Fruit fly (Drosophila melanogaster) whole organism, embryonic: ENCODE results near the gene Cep135.
A peak's percentile ranks its signal among the peaks of the same experiment; 100 is the strongest.

Source experiments
- Ada2b ChIP-seq: fragments of 200-800 bp; sonication (Bioruptor generic); IDR thresholded peaks from 2 replicates; pipeline ENCODE4 v1.3.6; 2022; ENCODE audit warnings: missing biosample characterization, missing genetic modification characterization
- Atf3 ChIP-seq: fragments of 200-800 bp; sonication (Bioruptor generic); optimal IDR thresholded peaks from 3 replicates; lab custom pipeline; 2016; ENCODE audit warnings: missing biosample characterization, missing genetic modification characterization
- Atf6 ChIP-seq: fragments of 200-800 bp; sonication (Bioruptor generic); IDR thresholded peaks from 2 replicates; pipeline ENCODE4 v1.3.6; 2022; ENCODE audit warnings: missing biosample characterization, missing genetic modification characterization
- B-H1 ChIP-seq: fragments of 200-800 bp; sonication (Bioruptor generic); IDR thresholded peaks from 3 replicates; pipeline ENCODE4 v1.3.6; 2022; ENCODE audit warnings: missing biosample characterization, missing genetic modification characterization
- BtbVII ChIP-seq: fragments of 200-800 bp; sonication (Bioruptor generic); optimal IDR thresholded peaks from 3 replicates; lab custom pipeline; 2017; ENCODE audit warnings: missing biosample characterization, mild to moderate bottlenecking, missing genetic modification characterization
- CG12071 ChIP-seq: fragments of 200-800 bp; sonication (Bioruptor generic); optimal IDR thresholded peaks from 3 replicates; lab custom pipeline; 2018; ENCODE audit warnings: missing biosample characterization, mild to moderate bottlenecking, missing genetic modification characterization
- CG13424 ChIP-seq: fragments of 200-800 bp; sonication (Bioruptor generic); optimal IDR thresholded peaks from 2 replicates; lab custom pipeline; 2019; ENCODE audit warnings: missing biosample characterization, mild to moderate bottlenecking, missing genetic modification characterization, moderate library complexity
- CG17186 ChIP-seq: fragments of 200-800 bp; sonication (Bioruptor generic); optimal IDR thresholded peaks from 3 replicates; lab custom pipeline; 2017; ENCODE audit warnings: missing biosample characterization, missing genetic modification reagents, missing genetic modification characterization
- CG1792 ChIP-seq: fragments of 200-800 bp; sonication (Bioruptor generic); optimal IDR thresholded peaks from 2 replicates; lab custom pipeline; 2016; ENCODE audit warnings: missing biosample characterization, missing genetic modification characterization
- CG18011 ChIP-seq: fragments of 200-800 bp; sonication (Bioruptor generic); optimal IDR thresholded peaks from 2 replicates; lab custom pipeline; 2017; ENCODE audit warnings: missing biosample characterization, missing genetic modification characterization, mild to moderate bottlenecking, moderate library complexity, missing genotype
- CG18764 ChIP-seq: fragments of 200-800 bp; sonication (Bioruptor generic); optimal IDR thresholded peaks from 3 replicates; lab custom pipeline; 2016; ENCODE audit warnings: missing biosample characterization, missing genetic modification characterization
- CG2120 ChIP-seq: fragments of 200-800 bp; sonication (Bioruptor generic); optimal IDR thresholded peaks from 3 replicates; lab custom pipeline; 2016; ENCODE audit warnings: missing biosample characterization, missing genetic modification characterization
- CG2202 ChIP-seq: fragments of 200-800 bp; sonication (Bioruptor generic); optimal IDR thresholded peaks from 2 replicates; lab custom pipeline; 2018; ENCODE audit warnings: missing biosample characterization, mild to moderate bottlenecking, missing genetic modification characterization
- CG42726 ChIP-seq: fragments of 200-800 bp; sonication (Bioruptor generic); IDR thresholded peaks from 2 replicates; pipeline ENCODE4 v1.3.6; 2022; ENCODE audit warnings: missing biosample characterization, missing genetic modification characterization; ENCODE audit not compliant: partially characterized antibody
- CG43689 ChIP-seq: fragments of 200-800 bp; sonication (Bioruptor generic); IDR thresholded peaks from 2 replicates; pipeline ENCODE4 v1.3.6; 2022; ENCODE audit warnings: missing biosample characterization, missing genetic modification characterization
- CG4707 ChIP-seq: fragments of 200-800 bp; sonication (Bioruptor generic); optimal IDR thresholded peaks from 2 replicates; lab custom pipeline; 2018; ENCODE audit warnings: missing biosample characterization, mild to moderate bottlenecking, missing genetic modification characterization, moderate library complexity
- CG4854 ChIP-seq: fragments of 200-800 bp; sonication (Bioruptor generic); optimal IDR thresholded peaks from 2 replicates; lab custom pipeline; 2016; ENCODE audit warnings: missing biosample characterization, missing genetic modification characterization, inconsistent platforms
- CG7357 ChIP-seq: fragments of 200-800 bp; sonication (Bioruptor generic); IDR thresholded peaks from 3 replicates; pipeline ENCODE4 v1.3.6; 2022; ENCODE audit warnings: missing biosample characterization, missing genetic modification characterization
- CG7745 ChIP-seq: fragments of 200-800 bp; sonication (Bioruptor generic); optimal IDR thresholded peaks from 2 replicates; lab custom pipeline; 2018; ENCODE audit warnings: missing biosample characterization, mild to moderate bottlenecking, missing genetic modification characterization, moderate library complexity
- CG8478 ChIP-seq: fragments of >200 bp; optimal IDR thresholded peaks from 2 replicates; lab custom pipeline; 2018
- CG9727 ChIP-seq: fragments of 200-800 bp; sonication (Bioruptor generic); optimal IDR thresholded peaks from 3 replicates; lab custom pipeline; 2017; ENCODE audit warnings: missing biosample characterization, mild to moderate bottlenecking, missing genetic modification characterization
- Drgx ChIP-seq: fragments of 200-800 bp; sonication (Bioruptor generic); IDR thresholded peaks from 2 replicates; pipeline ENCODE4 v1.3.6; 2022; ENCODE audit warnings: missing biosample characterization, missing genetic modification characterization
- E2f1 ChIP-seq: fragments of 200-800 bp; sonication (Bioruptor generic); IDR thresholded peaks from 2 replicates; pipeline ENCODE4 v1.3.6; 2022; ENCODE audit warnings: missing biosample characterization, missing genetic modification characterization
- Fer1 ChIP-seq: fragments of 200-800 bp; sonication (Bioruptor generic); optimal IDR thresholded peaks from 2 replicates; lab custom pipeline; 2017; ENCODE audit warnings: missing biosample characterization, mild to moderate bottlenecking, missing genetic modification characterization
- H15 ChIP-seq: fragments of 200-800 bp; sonication (Bioruptor generic); IDR thresholded peaks from 3 replicates; pipeline ENCODE4 v1.3.6; 2022; ENCODE audit warnings: missing biosample characterization, missing genetic modification characterization
- HLH3B ChIP-seq: fragments of 200-800 bp; sonication (Bioruptor generic); IDR thresholded peaks from 2 replicates; pipeline ENCODE4 v1.3.6; 2022; ENCODE audit warnings: missing biosample characterization, missing genetic modification characterization
- HLH54F ChIP-seq: fragments of 200-800 bp; sonication (Bioruptor generic); optimal IDR thresholded peaks from 3 replicates; lab custom pipeline; 2016; ENCODE audit warnings: missing biosample characterization, missing genetic modification characterization
- Hr78 ChIP-seq, 2 experiments: fragments of 200-800 bp in 1 of 2; fragments of >200 bp in 1 of 2; sonication (Bioruptor generic) in 1 of 2; optimal IDR thresholded peaks; 2 replicates each; lab custom pipeline; 2017 to 2019; ENCODE audit warnings: missing biosample characterization in 2 of 2, missing genetic modification characterization in 2 of 2, mild to moderate bottlenecking in 1 of 2, moderate library complexity in 1 of 2
- NK7.1 ChIP-seq: fragments of 200-800 bp; sonication (Bioruptor generic); optimal IDR thresholded peaks from 3 replicates; lab custom pipeline; 2016; ENCODE audit warnings: missing biosample characterization, missing genetic modification characterization
- Oli ChIP-seq: fragments of 200-800 bp; sonication (Bioruptor generic); optimal IDR thresholded peaks from 2 replicates; lab custom pipeline; 2018; ENCODE audit warnings: missing biosample characterization, mild to moderate bottlenecking, missing genetic modification characterization, moderate library complexity
- Rfx ChIP-seq: fragments of 200-800 bp; sonication (Bioruptor generic); IDR thresholded peaks from 2 replicates; pipeline ENCODE4 v1.3.6; 2022; ENCODE audit warnings: missing biosample characterization, missing genetic modification characterization
- Side ChIP-seq: fragments of 200-800 bp; sonication (Bioruptor generic); optimal IDR thresholded peaks from 2 replicates; lab custom pipeline; 2016; ENCODE audit warnings: missing biosample characterization, missing genetic modification characterization
- Sin3A ChIP-seq: fragments of >200 bp; optimal IDR thresholded peaks from 2 replicates; lab custom pipeline; 2018
- Xrp1 ChIP-seq: fragments of 200-800 bp; sonication (Bioruptor generic); IDR thresholded peaks from 2 replicates; pipeline ENCODE4 v1.3.6; 2022; ENCODE audit warnings: missing biosample characterization, missing genetic modification characterization
- YL-1 ChIP-seq: fragments of 200-800 bp; sonication (Bioruptor generic); optimal IDR thresholded peaks from 3 replicates; lab custom pipeline; 2017; ENCODE audit warnings: missing biosample characterization, mild to moderate bottlenecking, missing genetic modification characterization
- br ChIP-seq: fragments of >200 bp; optimal IDR thresholded peaks from 2 replicates; lab custom pipeline; 2017
- bsh ChIP-seq, 2 experiments: fragments of 200-800 bp; sonication (Bioruptor generic); optimal IDR thresholded peaks; 2 replicates each; lab custom pipeline; 2017 to 2018; ENCODE audit warnings: mild to moderate bottlenecking in 2 of 2, missing biosample characterization in 2 of 2, missing genetic modification characterization in 2 of 2, moderate library complexity in 1 of 2
- grn ChIP-seq: fragments of 200-800 bp; sonication (Bioruptor generic); optimal IDR thresholded peaks from 3 replicates; lab custom pipeline; 2017; ENCODE audit warnings: missing biosample characterization, missing genetic modification characterization
- her ChIP-seq: fragments of 200-800 bp; sonication (Bioruptor generic); optimal IDR thresholded peaks from 2 replicates; lab custom pipeline; 2016; ENCODE audit warnings: missing biosample characterization, missing genetic modification characterization
- hth ChIP-seq: fragments of >200 bp; optimal IDR thresholded peaks from 2 replicates; lab custom pipeline; 2017; ENCODE audit warnings: inconsistent platforms
- lilli ChIP-seq: fragments of 200-800 bp; sonication (Bioruptor generic); optimal IDR thresholded peaks from 3 replicates; lab custom pipeline; 2016; ENCODE audit warnings: missing biosample characterization, missing genetic modification characterization
- luna ChIP-seq: fragments of 200-800 bp; sonication (Bioruptor generic); optimal IDR thresholded peaks from 2 replicates; lab custom pipeline; 2016; ENCODE audit warnings: missing biosample characterization, missing genetic modification characterization
- seq ChIP-seq: fragments of 200-800 bp; sonication (Bioruptor generic); IDR thresholded peaks from 2 replicates; pipeline ENCODE4 v1.3.6; 2022; ENCODE audit warnings: missing biosample characterization, missing genetic modification characterization
- slbo ChIP-seq: fragments of 200-800 bp; sonication (Bioruptor generic); IDR thresholded peaks from 2 replicates; pipeline ENCODE4 v1.3.6; 2022; ENCODE audit warnings: missing biosample characterization, missing genetic modification characterization
- sob ChIP-seq: fragments of 200-800 bp; sonication (Bioruptor generic); IDR thresholded peaks from 2 replicates; pipeline ENCODE4 v1.3.6; 2022; ENCODE audit warnings: missing biosample characterization, missing genetic modification characterization
- tap ChIP-seq: fragments of 200-800 bp; optimal IDR thresholded peaks from 3 replicates; lab custom pipeline; 2019; ENCODE audit warnings: missing biosample characterization, mild to moderate bottlenecking, missing genetic modification characterization, moderate library complexity
- tgo ChIP-seq: fragments of 200-800 bp; sonication (Bioruptor generic); IDR thresholded peaks from 3 replicates; pipeline ENCODE4 v1.3.6; 2022; ENCODE audit warnings: missing biosample characterization, missing genetic modification characterization
- twi ChIP-seq: fragments of 200-800 bp; optimal IDR thresholded peaks from 2 replicates; lab custom pipeline; 2019; ENCODE audit warnings: missing biosample characterization, mild to moderate bottlenecking, missing genetic modification characterization, moderate library complexity
- tx ChIP-seq: fragments of 200-800 bp; sonication (Bioruptor generic); optimal IDR thresholded peaks from 2 replicates; lab custom pipeline; 2016; ENCODE audit warnings: missing biosample characterization, missing genetic modification characterization
- wek ChIP-seq: fragments of 200-800 bp; sonication (Bioruptor generic); optimal IDR thresholded peaks from 3 replicates; lab custom pipeline; 2018; ENCODE audit warnings: missing biosample characterization, mild to moderate bottlenecking, missing genetic modification characterization, moderate library complexity
- zen2 ChIP-seq: fragments of 200-800 bp; sonication (Bioruptor generic); IDR thresholded peaks from 3 replicates; pipeline ENCODE4 v1.3.6; 2022; ENCODE audit warnings: missing biosample characterization, missing genetic modification characterization; ENCODE audit not compliant: partially characterized antibody

Gene Cep135

DNA sequence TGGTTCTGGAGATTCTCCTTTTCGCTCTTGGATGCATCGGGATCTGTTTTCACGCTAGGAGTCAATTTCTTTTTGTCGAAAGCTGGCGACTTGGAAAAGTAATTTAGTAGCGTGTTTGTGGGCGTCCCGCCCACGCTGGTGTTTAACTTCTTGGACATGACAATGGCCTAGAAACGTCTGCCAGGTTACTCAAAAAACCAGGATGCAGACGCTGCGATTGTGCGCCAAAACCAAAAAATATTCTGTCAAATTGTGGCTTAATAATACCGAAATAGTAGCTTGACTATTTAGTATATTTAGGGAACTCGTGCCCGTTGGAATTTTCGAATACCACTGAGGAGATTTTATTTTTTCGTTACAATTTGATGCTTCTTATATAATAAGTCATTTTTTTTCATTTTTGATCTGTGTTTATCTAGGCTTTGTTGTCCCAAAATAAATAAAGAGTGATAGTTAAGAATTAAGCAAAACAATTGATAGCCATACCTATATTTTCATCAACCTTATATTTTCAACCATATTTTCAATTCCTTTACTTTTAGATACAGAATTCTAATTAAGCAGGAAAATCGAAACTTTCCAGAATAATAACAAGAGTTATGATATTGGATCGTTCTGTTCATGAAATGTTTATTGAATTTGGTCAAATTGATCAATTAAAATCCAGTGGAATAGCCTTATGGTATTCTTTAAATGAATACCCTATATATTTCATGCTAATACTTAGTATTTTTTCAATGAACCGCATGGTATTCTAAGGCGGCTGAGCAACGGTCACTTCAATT is 42.0 kb downstream of the Cep135 start, which contains the start of the genes Msh6 and Prp31 (continued):
- TF ChIP-seq Rfx (GFP tag; lab: Robert Waterston, UW): peak; percentile 68
- no peak for TF ChIP-seq CG18011 (GFP tag; lab: Kevin White, UChicago)
- no peak for TF ChIP-seq br (lab: Kevin White, UChicago)
- no peak for TF ChIP-seq BtbVII (GFP tag; lab: Kevin White, UChicago)
- peak; percentile 63 for TF ChIP-seq tgo (GFP tag; lab: Robert Waterston, UW)
- TF ChIP-seq Drgx (GFP tag; lab: Robert Waterston, UW): no peak
- TF ChIP-seq bsh (GFP tag; optimal IDR thresholded peaks at IDR 0.05; lab: Kevin White, UChicago): peak in 1 of 2 experiments; percentile 61
- no peak for TF ChIP-seq CG42726 (GFP tag; lab: Robert Waterston, UW)
- TF ChIP-seq CG1792: peak; percentile 31
- 0 out of 2 replicates have a peak, but pooled peaks have one; percentile 33 for TF ChIP-seq seq (GFP tag; lab: Robert Waterston, UW)
- no peak for TF ChIP-seq Hr78 (GFP tag; optimal IDR thresholded peaks at IDR 0.05; lab: Kevin White, UChicago)
- no peak for TF ChIP-seq NK7.1
- peak; percentile 3 for TF ChIP-seq CG17186 (GFP tag; lab: Kevin White, UChicago)
- peak; percentile 67 for TF ChIP-seq Ada2b (GFP tag; lab: Robert Waterston, UW)
- TF ChIP-seq HLH54F: peak; percentile 69
- no peak for TF ChIP-seq zen2 (GFP tag; lab: Robert Waterston, UW)
- peak; percentile 27; the same call in 1 of the 3 replicates for TF ChIP-seq H15 (GFP tag; lab: Robert Waterston, UW)
- TF ChIP-seq CG7745 (tag; lab: Kevin White, UChicago): no peak
- peak; percentile 75 for TF ChIP-seq CG9727 (GFP tag; lab: Kevin White, UChicago)
- no peak for TF ChIP-seq CG8478 (lab: Kevin White, UChicago)
- TF ChIP-seq CG18764 (GFP tag; lab: Kevin White, UChicago): peak; percentile 57
- peak; percentile 53; the same call in 1 of the 2 replicates for TF ChIP-seq sob (GFP tag; lab: Robert Waterston, UW)
- TF ChIP-seq her (GFP tag; lab: Kevin White, UChicago): no peak
- TF ChIP-seq Sin3A: no peak
- no peak for TF ChIP-seq CG43689 (GFP tag; lab: Robert Waterston, UW)
- peak; percentile 24 for TF ChIP-seq Side
- TF ChIP-seq CG13424 (tag; lab: Kevin White, UChicago): peak; percentile 81
- peak; percentile 86 for TF ChIP-seq wek
- TF ChIP-seq HLH3B (GFP tag; lab: Robert Waterston, UW): peak; percentile 60; the same call in 1 of the 2 replicates
- peak; percentile 29; the same call in 1 of the 2 replicates for TF ChIP-seq E2f1
- no peak for TF ChIP-seq CG12071
- peak; percentile 40 for TF ChIP-seq Fer1 (GFP tag; lab: Kevin White, UChicago)
- TF ChIP-seq tap: peak; percentile 40
- peak; percentile 14 for TF ChIP-seq YL-1 (GFP tag; lab: Kevin White, UChicago)
- no peak for TF ChIP-seq hth (lab: Kevin White, UChicago)
- peak; percentile 46 for TF ChIP-seq luna
- TF ChIP-seq Atf6 (GFP tag; lab: Robert Waterston, UW): no peak
- peak; percentile 79 for TF ChIP-seq slbo (GFP tag; lab: Robert Waterston, UW)
- TF ChIP-seq Atf3: peak; percentile 37
- TF ChIP-seq twi: peak; percentile 72
- TF ChIP-seq CG2120 (GFP tag; lab: Kevin White, UChicago): peak; percentile 85
- peak; percentile 78 for TF ChIP-seq Oli
- TF ChIP-seq Xrp1: peak; percentile 40; the same call in 1 of the 2 replicates
- no peak for TF ChIP-seq grn
- peak; percentile 66 for TF ChIP-seq tx
- 0 out of 3 replicates have a peak, but pooled peaks have one; percentile 47 for TF ChIP-seq B-H1
- peak; percentile 64; the same call in 2 of the 3 replicates for TF ChIP-seq CG7357 (GFP tag; lab: Robert Waterston, UW)
- peak; percentile 22 for TF ChIP-seq CG4854 (GFP tag; lab: Kevin White, UChicago)
- peak; percentile 72 for TF ChIP-seq lilli (GFP tag; lab: Kevin White, UChicago)
- no peak for TF ChIP-seq CG4707
- peak; percentile 21 for TF ChIP-seq CG2202 (tag; lab: Kevin White, UChicago)
